Fruit fly (Drosophila melanogaster): ENCODE results near the gene HDAC4.
A peak's percentile ranks its signal among the peaks of the same experiment; 100 is the strongest.

- TF ChIP-seq CG14711 (tag; optimal IDR thresholded peaks at IDR 0.05) (peak; percentile 55), CG7045 (GFP tag; optimal IDR thresholded peaks at IDR 0.05) (no peak), CG33017 (tag; optimal IDR thresholded peaks at IDR 0.05) (peak; percentile 6)
Observed at dm6 chrX:13277580-13278467, 7.6 kb downstream of the HDAC4 start.

Data from whole organism, adult.